Fruit fly (Drosophila melanogaster) whole organism, embryonic: ENCODE data around the gene CG7276.

Source experiments
- BtbVII ChIP-seq: fragments of 200-800 bp; sonication (Bioruptor generic); optimal IDR thresholded peaks from 3 replicates; lab custom pipeline; 2017; ENCODE audit warnings: missing biosample characterization, mild to moderate bottlenecking, missing genetic modification characterization
- CG10267 ChIP-seq: fragments of 200-800 bp; sonication (Bioruptor generic); optimal IDR thresholded peaks from 2 replicates; lab custom pipeline; 2018; ENCODE audit warnings: missing biosample characterization, mild to moderate bottlenecking, missing genetic modification characterization, moderate library complexity
- CG11398 ChIP-seq: fragments of 200-800 bp; sonication (Bioruptor generic); optimal IDR thresholded peaks from 2 replicates; lab custom pipeline; 2016; ENCODE audit warnings: missing biosample characterization, missing genetic modification characterization
- CG12071 ChIP-seq: fragments of 200-800 bp; sonication (Bioruptor generic); optimal IDR thresholded peaks from 3 replicates; lab custom pipeline; 2018; ENCODE audit warnings: missing biosample characterization, mild to moderate bottlenecking, missing genetic modification characterization
- CG12299 ChIP-seq: fragments of 200-800 bp; sonication (Bioruptor generic); optimal IDR thresholded peaks from 2 replicates; lab custom pipeline; 2018; ENCODE audit warnings: missing biosample characterization, mild to moderate bottlenecking, missing genetic modification characterization
- CG1603 ChIP-seq: fragments of 200-800 bp; sonication (Bioruptor generic); optimal IDR thresholded peaks from 2 replicates; lab custom pipeline; 2019; ENCODE audit warnings: missing biosample characterization, mild to moderate bottlenecking, missing genetic modification characterization, moderate library complexity
- CG16779 ChIP-seq: fragments of 200-800 bp; sonication (Bioruptor generic); IDR thresholded peaks from 2 replicates; pipeline ENCODE4 v1.3.6; 2022; ENCODE audit warnings: missing biosample characterization, missing genetic modification characterization
- CG16815 ChIP-seq: fragments of 200-800 bp; sonication (Bioruptor generic); optimal IDR thresholded peaks from 3 replicates; lab custom pipeline; 2017; ENCODE audit warnings: missing biosample characterization, mild to moderate bottlenecking, missing genetic modification characterization
- CG17186 ChIP-seq: fragments of 200-800 bp; sonication (Bioruptor generic); optimal IDR thresholded peaks from 3 replicates; lab custom pipeline; 2017; ENCODE audit warnings: missing biosample characterization, missing genetic modification reagents, missing genetic modification characterization
- CG17802 ChIP-seq: fragments of 200-800 bp; sonication (Bioruptor generic); optimal IDR thresholded peaks from 2 replicates; lab custom pipeline; 2018; ENCODE audit warnings: missing biosample characterization, mild to moderate bottlenecking, missing genetic modification characterization, moderate library complexity
- CG18619 ChIP-seq: fragments of 200-800 bp; sonication (Bioruptor generic); optimal IDR thresholded peaks from 3 replicates; lab custom pipeline; 2017; ENCODE audit warnings: missing biosample characterization, mild to moderate bottlenecking, missing genetic modification characterization
- CG4617 ChIP-seq: fragments of 200-800 bp; sonication (Bioruptor generic); optimal IDR thresholded peaks from 3 replicates; lab custom pipeline; 2016; ENCODE audit warnings: missing biosample characterization, missing genetic modification characterization, borderline replicate concordance
- CG4820 ChIP-seq: fragments of 200-800 bp; sonication (Bioruptor generic); optimal IDR thresholded peaks from 3 replicates; lab custom pipeline; 2016; ENCODE audit warnings: missing biosample characterization, missing genetic modification characterization
- CG4854 ChIP-seq: fragments of 200-800 bp; sonication (Bioruptor generic); optimal IDR thresholded peaks from 2 replicates; lab custom pipeline; 2016; ENCODE audit warnings: missing biosample characterization, missing genetic modification characterization, inconsistent platforms
- CG9437 ChIP-seq: fragments of 200-800 bp; sonication (Bioruptor generic); optimal IDR thresholded peaks from 2 replicates; lab custom pipeline; 2018; ENCODE audit warnings: missing biosample characterization, mild to moderate bottlenecking, missing genetic modification characterization
- CkIIα-i1 ChIP-seq: fragments of 200-800 bp; sonication (Bioruptor generic); IDR thresholded peaks from 2 replicates; pipeline ENCODE4 v1.3.6; 2022; ENCODE audit warnings: missing biosample characterization, missing genetic modification characterization
- Dip2 ChIP-seq: fragments of 200-800 bp; sonication (Bioruptor generic); IDR thresholded peaks from 2 replicates; pipeline ENCODE4 v1.3.6; 2022; ENCODE audit warnings: missing biosample characterization, missing genetic modification characterization
- Ets65A ChIP-seq: fragments of 200-800 bp; sonication (Bioruptor generic); peaks from one replicate; lab custom pipeline; 2016; ENCODE audit warnings: missing biosample characterization, missing genetic modification characterization
- Fer1 ChIP-seq: fragments of 200-800 bp; sonication (Bioruptor generic); optimal IDR thresholded peaks from 2 replicates; lab custom pipeline; 2017; ENCODE audit warnings: missing biosample characterization, mild to moderate bottlenecking, missing genetic modification characterization
- Fer3 ChIP-seq: fragments of 200-800 bp; sonication (Bioruptor generic); optimal IDR thresholded peaks from 2 replicates; lab custom pipeline; 2018; ENCODE audit warnings: missing biosample characterization, mild to moderate bottlenecking, missing genetic modification characterization, moderate library complexity
- H2.0 ChIP-seq: fragments of 200-800 bp; sonication (Bioruptor generic); IDR thresholded peaks from 2 replicates; pipeline ENCODE4 v1.3.6; 2022; ENCODE audit warnings: missing biosample characterization, missing genetic modification characterization
- Hey ChIP-seq: fragments of 200-800 bp; sonication (Bioruptor generic); optimal IDR thresholded peaks from 3 replicates; lab custom pipeline; 2018; ENCODE audit warnings: missing biosample characterization, mild to moderate bottlenecking, missing genetic modification characterization
- HmgD ChIP-seq: fragments of 200-800 bp; sonication (Bioruptor generic); optimal IDR thresholded peaks from 3 replicates; lab custom pipeline; 2016; ENCODE audit warnings: missing biosample characterization, missing genetic modification characterization
- HmgZ ChIP-seq: fragments of 200-800 bp; sonication (Bioruptor generic); optimal IDR thresholded peaks from 2 replicates; lab custom pipeline; 2018; ENCODE audit warnings: missing biosample characterization, mild to moderate bottlenecking, missing genetic modification characterization
- Hmx ChIP-seq: fragments of 200-800 bp; sonication (Bioruptor generic); optimal IDR thresholded peaks from 2 replicates; lab custom pipeline; 2016; ENCODE audit warnings: missing biosample characterization, missing genetic modification characterization
- Hr78 ChIP-seq, 2 experiments: fragments of 200-800 bp in 1 of 2; fragments of >200 bp in 1 of 2; sonication (Bioruptor generic) in 1 of 2; optimal IDR thresholded peaks; 2 replicates each; lab custom pipeline; 2017 to 2019; ENCODE audit warnings: missing biosample characterization in 2 of 2, missing genetic modification characterization in 2 of 2, mild to moderate bottlenecking in 1 of 2, moderate library complexity in 1 of 2
- Lhr ChIP-seq: fragments of 200-800 bp; sonication (Bioruptor generic); optimal IDR thresholded peaks from 3 replicates; lab custom pipeline; 2017; ENCODE audit warnings: mild to moderate bottlenecking, missing biosample characterization, missing genetic modification reagents, missing genetic modification characterization
- Meics ChIP-seq: fragments of 200-800 bp; sonication (Bioruptor generic); optimal IDR thresholded peaks from 2 replicates; lab custom pipeline; 2017; ENCODE audit warnings: missing biosample characterization, mild to moderate bottlenecking, missing genetic modification characterization
- NC2α ChIP-seq: fragments of 200-800 bp; sonication (Bioruptor generic); optimal IDR thresholded peaks from 2 replicates; lab custom pipeline; 2016; ENCODE audit warnings: missing biosample characterization, missing genetic modification characterization
- Neu2 ChIP-seq: fragments of 200-800 bp; sonication (Bioruptor generic); optimal IDR thresholded peaks from 3 replicates; lab custom pipeline; 2016; ENCODE audit warnings: missing biosample characterization, missing genetic modification characterization, borderline replicate concordance
- Sox100B ChIP-seq: fragments of 200-800 bp; sonication (Bioruptor generic); optimal IDR thresholded peaks from 3 replicates; lab custom pipeline; 2018; ENCODE audit warnings: missing biosample characterization, mild to moderate bottlenecking, missing genetic modification characterization
- Vsx1 ChIP-seq: fragments of 200-800 bp; sonication (Bioruptor generic); optimal IDR thresholded peaks from 2 replicates; lab custom pipeline; 2017; ENCODE audit warnings: missing biosample characterization, mild to moderate bottlenecking, missing genetic modification characterization, missing genetic modification reagents
- ap ChIP-seq: fragments of 200-800 bp; sonication (Bioruptor generic); IDR thresholded peaks from 2 replicates; pipeline ENCODE4 v1.3.6; 2022; ENCODE audit warnings: missing biosample characterization, missing genetic modification characterization
- ase ChIP-seq: fragments of 200-800 bp; sonication (Bioruptor generic); IDR thresholded peaks from 3 replicates; pipeline ENCODE4 v1.3.6; 2022; ENCODE audit warnings: missing biosample characterization, missing genetic modification characterization
- bbx ChIP-seq: fragments of 200-800 bp; sonication (Bioruptor generic); IDR thresholded peaks from 2 replicates; pipeline ENCODE4 v1.3.6; 2022; ENCODE audit warnings: missing biosample characterization, missing genetic modification characterization; ENCODE audit not compliant: partially characterized antibody
- chm ChIP-seq: fragments of 200-800 bp; sonication (Bioruptor generic); IDR thresholded peaks from 2 replicates; pipeline ENCODE4 v1.3.6; 2022; ENCODE audit warnings: missing biosample characterization, missing genetic modification characterization
- danr ChIP-seq: fragments of 200-800 bp; sonication (Bioruptor generic); IDR thresholded peaks from 2 replicates; pipeline ENCODE4 v1.3.6; 2022; ENCODE audit warnings: missing biosample characterization, missing genetic modification characterization
- en ChIP-seq: fragments of 200-800 bp; sonication (Bioruptor generic); optimal IDR thresholded peaks from 2 replicates; lab custom pipeline; 2016; ENCODE audit warnings: missing biosample characterization, missing genetic modification characterization
- fru ChIP-seq: fragments of >200 bp; optimal IDR thresholded peaks from 2 replicates; lab custom pipeline; 2017
- ind ChIP-seq: fragments of 200-800 bp; sonication (Bioruptor generic); optimal IDR thresholded peaks from 3 replicates; lab custom pipeline; 2016; ENCODE audit warnings: missing biosample characterization, missing genetic modification characterization
- lilli ChIP-seq: fragments of 200-800 bp; sonication (Bioruptor generic); optimal IDR thresholded peaks from 3 replicates; lab custom pipeline; 2016; ENCODE audit warnings: missing biosample characterization, missing genetic modification characterization
- nmo ChIP-seq: fragments of 200-800 bp; sonication (Bioruptor generic); optimal IDR thresholded peaks from 2 replicates; lab custom pipeline; 2018; ENCODE audit warnings: missing biosample characterization, mild to moderate bottlenecking, missing genetic modification characterization, moderate library complexity
- phol ChIP-seq: fragments of 200-800 bp; sonication (Bioruptor generic); optimal IDR thresholded peaks from 3 replicates; lab custom pipeline; 2018; ENCODE audit warnings: missing biosample characterization, mild to moderate bottlenecking, missing genetic modification characterization, moderate library complexity
- sqz ChIP-seq: fragments of 200-800 bp; sonication (Bioruptor generic); optimal IDR thresholded peaks from 3 replicates; lab custom pipeline; 2018; ENCODE audit warnings: missing biosample characterization, mild to moderate bottlenecking, missing genetic modification characterization
- ssp ChIP-seq: fragments of 200-800 bp; sonication (Bioruptor generic); IDR thresholded peaks from 2 replicates; pipeline ENCODE4 v1.3.6; 2022; ENCODE audit warnings: missing biosample characterization, missing genetic modification characterization
- tgo ChIP-seq: fragments of 200-800 bp; sonication (Bioruptor generic); IDR thresholded peaks from 3 replicates; pipeline ENCODE4 v1.3.6; 2022; ENCODE audit warnings: missing biosample characterization, missing genetic modification characterization
- tna ChIP-seq: fragments of 200-800 bp; sonication (Bioruptor generic); IDR thresholded peaks from 2 replicates; pipeline ENCODE4 v1.3.6; 2022; ENCODE audit warnings: missing biosample characterization, missing genetic modification characterization; ENCODE audit not compliant: partially characterized antibody
- twi ChIP-seq: fragments of 200-800 bp; optimal IDR thresholded peaks from 2 replicates; lab custom pipeline; 2019; ENCODE audit warnings: missing biosample characterization, mild to moderate bottlenecking, missing genetic modification characterization, moderate library complexity
- wek ChIP-seq: fragments of 200-800 bp; sonication (Bioruptor generic); optimal IDR thresholded peaks from 3 replicates; lab custom pipeline; 2018; ENCODE audit warnings: missing biosample characterization, mild to moderate bottlenecking, missing genetic modification characterization, moderate library complexity

Gene CG7276

DNA sequence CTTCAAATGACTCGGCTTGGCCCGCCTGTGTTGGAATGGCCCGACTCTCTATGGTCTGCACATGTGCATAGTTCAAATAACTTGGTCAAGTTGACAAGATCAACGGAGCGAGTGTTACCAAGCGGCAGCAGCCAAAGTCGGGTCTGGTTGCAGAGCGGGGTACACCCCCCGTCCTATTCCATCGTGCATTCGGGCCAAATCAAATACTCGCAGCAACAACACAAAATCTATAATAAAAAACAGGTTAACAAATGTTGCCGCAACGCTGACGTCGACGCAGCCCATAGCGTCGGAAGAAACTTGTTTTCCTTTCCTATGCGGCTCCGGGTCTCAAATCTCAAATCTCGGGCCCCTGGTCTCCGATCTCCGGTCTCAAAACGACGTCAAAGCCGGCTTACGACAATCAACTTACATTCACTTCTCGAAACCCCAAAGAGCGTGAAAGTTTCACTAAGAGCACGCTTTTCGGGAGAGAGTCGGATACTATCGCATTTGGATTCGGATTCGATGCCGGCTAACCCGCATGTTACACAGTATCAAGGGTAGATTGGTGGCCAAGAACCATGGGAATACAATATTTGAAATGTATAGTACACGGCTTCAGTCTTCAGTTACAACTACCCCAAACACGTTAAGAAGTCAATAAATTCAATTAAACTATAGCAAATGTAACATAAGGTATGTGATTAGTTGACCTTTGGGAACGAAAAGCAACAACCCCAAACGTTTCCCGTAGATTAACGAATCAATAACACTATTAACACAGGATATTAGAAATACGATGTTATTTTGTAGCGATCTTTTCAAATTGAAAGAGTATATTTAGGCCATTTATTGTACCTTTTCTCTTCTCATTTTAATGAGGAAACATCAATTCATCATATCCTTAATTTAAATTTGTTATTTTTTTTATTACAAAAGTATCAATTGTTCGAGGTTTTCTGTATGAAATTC is 36.5 kb downstream of the CG7276 start (continued):
- TF ChIP-seq NC2α (no peak), Fer3 (tag; lab: Kevin White, UChicago) (peak; percentile 13), HmgD (GFP tag; lab: Kevin White, UChicago) (no peak), CG17186 (GFP tag; lab: Kevin White, UChicago) (no peak), Vsx1 (GFP tag; lab: Kevin White, UChicago) (peak; percentile 48), CG12299 (no peak), BtbVII (GFP tag; lab: Kevin White, UChicago) (peak; percentile 15), ase (GFP tag; lab: Robert Waterston, UW) (no peak), tgo (GFP tag; lab: Robert Waterston, UW) (no peak), bbx (GFP tag; lab: Robert Waterston, UW) (no peak), en (peak; percentile 18), danr (no peak), CG4617 (GFP tag; lab: Kevin White, UChicago) (peak; percentile 5), CG11398 (GFP tag; lab: Kevin White, UChicago) (no peak), Meics (peak; percentile 67), CG4854 (GFP tag; lab: Kevin White, UChicago) (no peak), tna (GFP tag; lab: Robert Waterston, UW) (no peak), sqz (GFP tag; lab: Kevin White, UChicago) (peak; percentile 69), ap (0 out of 2 replicates have a peak, but pooled peaks have one; percentile 7), lilli (GFP tag; lab: Kevin White, UChicago) (peak; percentile 74), Hmx (GFP tag; lab: Kevin White, UChicago) (peak; percentile 49), CG12071 (GFP tag; lab: Kevin White, UChicago) (no peak), Sox100B (GFP tag; lab: Kevin White, UChicago) (peak; percentile 78), H2.0 (GFP tag; lab: Robert Waterston, UW) (peak; percentile 29; the same call in 1 of the 2 replicates), Ets65A (GFP tag; lab: Kevin White, UChicago) (peak; percentile 93), CG9437 (peak; percentile 83), Neu2 (GFP tag; lab: Kevin White, UChicago) (no peak), CG17802 (no peak), CkIIα-i1 (GFP tag; lab: Robert Waterston, UW) (no peak), Fer1 (no peak), fru (lab: Kevin White, UChicago) (no peak), ind (GFP tag; lab: Kevin White, UChicago) (peak; percentile 68), CG4820 (GFP tag; lab: Kevin White, UChicago) (peak; percentile 40), Hr78 (GFP tag; optimal IDR thresholded peaks at IDR 0.05; lab: Kevin White, UChicago) (no peak), wek (GFP tag; lab: Kevin White, UChicago) (no peak), Lhr (GFP tag; lab: Kevin White, UChicago) (peak; percentile 26), CG18619 (GFP tag; lab: Kevin White, UChicago) (peak; percentile 87), chm (GFP tag; lab: Robert Waterston, UW) (no peak), phol (peak; percentile 66), ssp (GFP tag; lab: Robert Waterston, UW) (no peak), nmo (GFP tag; lab: Kevin White, UChicago) (peak; percentile 80), twi (peak; percentile 30), CG16815 (GFP tag; lab: Kevin White, UChicago) (peak; percentile 77), Dip2 (GFP tag; lab: Robert Waterston, UW) (no peak), Hey (tag; lab: Kevin White, UChicago) (no peak), HmgZ (tag; lab: Kevin White, UChicago) (no peak), CG16779 (GFP tag; lab: Robert Waterston, UW) (no peak), CG1603 (tag; lab: Kevin White, UChicago) (peak; percentile 44), CG10267 (tag; lab: Kevin White, UChicago) (peak; percentile 54)
